Worm (Caenorhabditis elegans) whole organism, mixed stage, embryonic: Measurements from ENCODE around the gene F28C6.8.
A peak's percentile ranks its signal among the peaks of the same experiment; 100 is the strongest.

Experiments
- M03D4.4 ChIP-seq: sonication (generic microtip); optimal IDR thresholded peaks from 2 replicates; lab custom pipeline; 2017; ENCODE audit warnings: mild to moderate bottlenecking, missing genetic modification characterization, missing compliant biosample characterization
- blmp-1 ChIP-seq: fragments of 150-350 bp; optimal IDR thresholded peaks from 2 replicates; lab custom pipeline; 2014; ENCODE audit warnings: missing biosample characterization, missing genetic modification characterization
- ceh-39 ChIP-seq: fragments of 150-350 bp; optimal IDR thresholded peaks from 2 replicates; lab custom pipeline; 2014; ENCODE audit warnings: missing biosample characterization, missing genetic modification characterization
- ceh-43 ChIP-seq: fragments of 200-800 bp; sonication (Bioruptor generic); optimal IDR thresholded peaks from 2 replicates; lab custom pipeline; 2018; ENCODE audit warnings: mild to moderate bottlenecking, missing genetic modification characterization, moderate library complexity, missing compliant biosample characterization
- ceh-83 ChIP-seq: fragments of 200-800 bp; sonication (Bioruptor generic); optimal IDR thresholded peaks from 2 replicates; lab custom pipeline; 2018; ENCODE audit warnings: mild to moderate bottlenecking, missing genetic modification characterization, missing compliant biosample characterization
- ces-1 ChIP-seq: fragments of 150-350 bp; optimal IDR thresholded peaks from 2 replicates; lab custom pipeline; 2014; ENCODE audit warnings: missing biosample characterization, missing genetic modification reagents, missing genetic modification characterization
- cnd-1 ChIP-seq: fragments of 200-800 bp; sonication (Bioruptor generic); optimal IDR thresholded peaks from 2 replicates; lab custom pipeline; 2018; ENCODE audit warnings: mild to moderate bottlenecking, missing genetic modification characterization, missing compliant biosample characterization
- drap-1 ChIP-seq: fragments of 200-800 bp; sonication (Bioruptor generic); optimal IDR thresholded peaks from 3 replicates; lab custom pipeline; 2018; ENCODE audit warnings: mild to moderate bottlenecking, missing genetic modification characterization, missing compliant biosample characterization
- elt-1 ChIP-seq: sonication (generic microtip); optimal IDR thresholded peaks from 2 replicates; lab custom pipeline; 2017; ENCODE audit warnings: missing genetic modification characterization, mild to moderate bottlenecking, missing compliant biosample characterization, antibody characterized with exemption, moderate library complexity, borderline replicate concordance; ENCODE audit not compliant: insufficient read depth
- elt-3 ChIP-seq: fragments of 150-350 bp; optimal IDR thresholded peaks from 2 replicates; lab custom pipeline; 2014; ENCODE audit warnings: missing biosample characterization, missing genetic modification characterization
- flh-1 ChIP-seq: fragments of 200-800 bp; sonication (Bioruptor generic); optimal IDR thresholded peaks from 2 replicates; lab custom pipeline; 2018; ENCODE audit warnings: mild to moderate bottlenecking, missing genetic modification characterization, moderate library complexity, missing compliant biosample characterization
- ham-2 ChIP-seq: fragments of 200-800 bp; sonication (Bioruptor generic); optimal IDR thresholded peaks from 2 replicates; lab custom pipeline; 2018; ENCODE audit warnings: mild to moderate bottlenecking, missing genetic modification characterization, missing compliant biosample characterization
- hlh-1 ChIP-seq: fragments of 150-350 bp; optimal IDR thresholded peaks from 2 replicates; lab custom pipeline; 2014; ENCODE audit warnings: missing biosample characterization, missing genetic modification reagents, missing genetic modification characterization
- lin-13 ChIP-seq: fragments of 150-350 bp; optimal IDR thresholded peaks from 2 replicates; lab custom pipeline; 2014; ENCODE audit warnings: missing biosample characterization, missing genetic modification characterization
- lin-32 ChIP-seq: fragments of 200-800 bp; sonication (Bioruptor generic); optimal IDR thresholded peaks from 2 replicates; lab custom pipeline; 2018; ENCODE audit warnings: mild to moderate bottlenecking, missing genetic modification characterization, missing compliant biosample characterization
- lsy-2 ChIP-seq: fragments of 150-350 bp; optimal IDR thresholded peaks from 2 replicates; lab custom pipeline; 2014; ENCODE audit warnings: missing biosample characterization, missing genetic modification characterization
- mep-1 ChIP-seq: fragments of 150-350 bp; optimal IDR thresholded peaks from 2 replicates; lab custom pipeline; 2017; ENCODE audit warnings: missing biosample characterization, missing genetic modification reagents, missing genetic modification characterization, inconsistent platforms
- mls-2 ChIP-seq: sonication (generic microtip); optimal IDR thresholded peaks from 2 replicates; lab custom pipeline; 2016; ENCODE audit warnings: mild to moderate bottlenecking, missing genetic modification characterization, moderate library complexity, missing compliant biosample characterization
- nhr-12 ChIP-seq: fragments of 150-350 bp; optimal IDR thresholded peaks from 2 replicates; lab custom pipeline; 2014; ENCODE audit warnings: missing biosample characterization, missing genetic modification characterization
- nhr-2 ChIP-seq: fragments of 150-350 bp; optimal IDR thresholded peaks from 2 replicates; lab custom pipeline; 2014; ENCODE audit warnings: missing biosample characterization, missing genetic modification characterization
- nhr-237 ChIP-seq: fragments of 150-350 bp; optimal IDR thresholded peaks from 2 replicates; lab custom pipeline; 2014; ENCODE audit warnings: missing biosample characterization, missing genetic modification characterization
- nhr-28 ChIP-seq: fragments of 150-350 bp; optimal IDR thresholded peaks from 2 replicates; lab custom pipeline; 2014; ENCODE audit warnings: missing biosample characterization, missing genetic modification characterization
- nhr-76 ChIP-seq: sonication (generic microtip); optimal IDR thresholded peaks from 2 replicates; lab custom pipeline; 2017; ENCODE audit warnings: missing biosample characterization, missing genetic modification characterization
- pha-4 ChIP-seq: fragments of 150-350 bp; optimal IDR thresholded peaks from 2 replicates; lab custom pipeline; 2018; ENCODE audit warnings: missing biosample characterization, missing genetic modification reagents, missing genetic modification characterization
- sem-2 ChIP-seq: fragments of 200-800 bp; sonication (Bioruptor generic); optimal IDR thresholded peaks from 2 replicates; lab custom pipeline; 2018; ENCODE audit warnings: mild to moderate bottlenecking, missing genetic modification characterization, missing compliant biosample characterization
- snpc-4 ChIP-seq: fragments of 150-350 bp; optimal IDR thresholded peaks from 2 replicates; lab custom pipeline; 2014; ENCODE audit warnings: missing biosample characterization, missing genetic modification characterization
- sptf-1 ChIP-seq: sonication (generic microtip); optimal IDR thresholded peaks from 2 replicates; lab custom pipeline; 2017; ENCODE audit warnings: mild to moderate bottlenecking, missing genetic modification characterization, moderate library complexity, missing compliant biosample characterization
- tbx-8 ChIP-seq: fragments of 200-800 bp; sonication (Bioruptor generic); optimal IDR thresholded peaks from 2 replicates; lab custom pipeline; 2018; ENCODE audit warnings: mild to moderate bottlenecking, missing genetic modification characterization, moderate library complexity, missing compliant biosample characterization
- unc-120 ChIP-seq: sonication (generic microtip); optimal IDR thresholded peaks from 2 replicates; lab custom pipeline; 2017; ENCODE audit warnings: missing genetic modification characterization, missing compliant biosample characterization; ENCODE audit not compliant: poor library complexity, severe bottlenecking
- unc-39 ChIP-seq: fragments of 150-350 bp; optimal IDR thresholded peaks from 2 replicates; lab custom pipeline; 2014; ENCODE audit warnings: missing biosample characterization, missing genetic modification characterization
- unc-62 ChIP-seq: fragments of 150-350 bp; optimal IDR thresholded peaks from 2 replicates; lab custom pipeline; 2014; ENCODE audit warnings: missing biosample characterization, missing genetic modification reagents, missing genetic modification characterization
- zip-8 ChIP-seq: fragments of 150-350 bp; optimal IDR thresholded peaks from 2 replicates; lab custom pipeline; 2014; ENCODE audit warnings: missing biosample characterization, missing genetic modification characterization
- ztf-11 ChIP-seq: fragments of 150-350 bp; optimal IDR thresholded peaks from 2 replicates; lab custom pipeline; 2014; ENCODE audit warnings: missing biosample characterization, missing genetic modification characterization

F28C6.8 gene

ce11 chrII:8566039-8566438 is 40.6 kb upstream of the F28C6.8 start, which contains the start of gene stc-1:
Gene stc-1 (minus strand): TSS chrII:8566139.
- TF ChIP-seq ces-1 (GFP tag; lab: Kevin White, UChicago), result peak; percentile 10
- peak; percentile 28 for TF ChIP-seq unc-120 (tag; lab: Kevin White, UChicago)
- TF ChIP-seq unc-62 (GFP tag; lab: Kevin White, UChicago), result no peak
- TF ChIP-seq mep-1 (tag; lab: Kevin White, UChicago), result peak; percentile 10
- TF ChIP-seq hlh-1 (tag; lab: Kevin White, UChicago), result no peak
- TF ChIP-seq lsy-2 (tag; lab: Kevin White, UChicago), result peak; percentile 65

ce11 chrII:8566806-8567266 is 39.8 kb upstream of the F28C6.8 start, which contains the start of gene F54C9.3:
Gene F54C9.3 (minus strand): TSS chrII:8566856.
- no peak for TF ChIP-seq lin-13 (tag; lab: Kevin White, UChicago)
- TF ChIP-seq nhr-76 (tag; lab: Kevin White, UChicago), result no peak
- TF ChIP-seq elt-3 (tag; lab: Kevin White, UChicago), result no peak
- no peak for TF ChIP-seq unc-39
- no peak for TF ChIP-seq blmp-1 (tag; lab: Kevin White, UChicago)
- TF ChIP-seq tbx-8 (GFP tag; lab: Kevin White, UChicago), result no peak
- no peak for TF ChIP-seq nhr-12 (tag; lab: Kevin White, UChicago)
- no peak for TF ChIP-seq mep-1 (tag; lab: Kevin White, UChicago)
- TF ChIP-seq zip-8 (tag; lab: Kevin White, UChicago), result no peak
- TF ChIP-seq sptf-1 (tag; lab: Kevin White, UChicago), result no peak
- no peak for TF ChIP-seq ces-1 (GFP tag; lab: Kevin White, UChicago)
- TF ChIP-seq drap-1 (GFP tag; lab: Kevin White, UChicago), result no peak
- TF ChIP-seq unc-62 (GFP tag; lab: Kevin White, UChicago), result no peak
- TF ChIP-seq nhr-2, result no peak
- TF ChIP-seq pha-4 (tag; lab: Kevin White, UChicago), result no peak
- TF ChIP-seq nhr-28, result no peak
- no peak for TF ChIP-seq ceh-43 (GFP tag; lab: Kevin White, UChicago)

- TF ChIP-seq zip-8 (tag; lab: Kevin White, UChicago), result no peak
- no peak for TF ChIP-seq snpc-4 (tag; lab: Kevin White, UChicago)
- no peak for TF ChIP-seq unc-62 (GFP tag; lab: Kevin White, UChicago)
- TF ChIP-seq elt-1 (tag; lab: Kevin White, UChicago), result no peak
- TF ChIP-seq nhr-2, result no peak
- TF ChIP-seq blmp-1 (tag; lab: Kevin White, UChicago), result no peak
- TF ChIP-seq ztf-11 (tag; lab: Kevin White, UChicago), result no peak
- no peak for TF ChIP-seq unc-39
- TF ChIP-seq flh-1 (GFP tag; lab: Kevin White, UChicago), result no peak
- no peak for TF ChIP-seq nhr-12 (tag; lab: Kevin White, UChicago)
- no peak for TF ChIP-seq ceh-83
- TF ChIP-seq mep-1 (tag; lab: Kevin White, UChicago), result no peak
- TF ChIP-seq lsy-2 (tag; lab: Kevin White, UChicago), result no peak
- TF ChIP-seq, all 35 proteins: peak for 0
These were observed 38.2 kb upstream of the F28C6.8 start for ce11 chrII:8568234-8568969.

- peak; percentile 82 for TF ChIP-seq ceh-39 (tag; lab: Kevin White, UChicago)
- no peak for TF ChIP-seq elt-3 (tag; lab: Kevin White, UChicago)
- no peak for TF ChIP-seq lin-32 (GFP tag; lab: Kevin White, UChicago)
- peak; percentile 39 for TF ChIP-seq cnd-1 (tag; lab: Kevin White, UChicago)
- TF ChIP-seq sem-2 (GFP tag; lab: Kevin White, UChicago), result no peak
- peak; percentile 13 for TF ChIP-seq unc-120 (tag; lab: Kevin White, UChicago)
- no peak for TF ChIP-seq M03D4.4 (tag; lab: Kevin White, UChicago)
- peak; percentile 87 for TF ChIP-seq lin-13 (tag; lab: Kevin White, UChicago)
- no peak for TF ChIP-seq zip-8 (tag; lab: Kevin White, UChicago)
- peak; percentile 79 for TF ChIP-seq ces-1 (GFP tag; lab: Kevin White, UChicago)
- TF ChIP-seq unc-62 (GFP tag; lab: Kevin White, UChicago), result peak; percentile 32
- TF ChIP-seq mls-2, result peak; percentile 54
- no peak for TF ChIP-seq nhr-12 (tag; lab: Kevin White, UChicago)
- TF ChIP-seq ham-2, result no peak
- peak; percentile 54 for TF ChIP-seq nhr-2
- no peak for TF ChIP-seq ceh-43 (GFP tag; lab: Kevin White, UChicago)
- TF ChIP-seq ztf-11 (tag; lab: Kevin White, UChicago), result no peak
- TF ChIP-seq sptf-1 (tag; lab: Kevin White, UChicago), result peak; percentile 81
- TF ChIP-seq hlh-1 (tag; lab: Kevin White, UChicago), result peak; percentile 40
- no peak for TF ChIP-seq nhr-28
- TF ChIP-seq pha-4 (tag; lab: Kevin White, UChicago), result peak; percentile 90
- peak; percentile 96 for TF ChIP-seq lsy-2 (tag; lab: Kevin White, UChicago)
- peak; percentile 91 for TF ChIP-seq nhr-237 (tag; lab: Kevin White, UChicago)
- TF ChIP-seq mep-1 (tag; lab: Kevin White, UChicago), result peak; percentile 93
- TF ChIP-seq, all 35 proteins: peak for 14
These were observed 37.3 kb upstream of the F28C6.8 start, which contains the start of the genes col-38 and rpl-5 for ce11 chrII:8569038-8569977. Gene col-38 (minus strand): TSS chrII:8569088. Gene rpl-5 (plus strand): TSS chrII:8569927.
